Worm (Caenorhabditis elegans) whole organism, L4/young adult: ENCODE results near the gene pigb-1.

Experiments used
- W03F9.2 ChIP-seq: fragments of 150-350 bp; optimal IDR thresholded peaks from 2 replicates; lab custom pipeline; 2014; ENCODE audit warnings: missing biosample characterization, missing genetic modification characterization
- dao-5 ChIP-seq: sonication (generic microtip); optimal IDR thresholded peaks from 2 replicates; lab custom pipeline; 2016; ENCODE audit warnings: missing genotype, missing genetic modification characterization, moderate library complexity, missing compliant biosample characterization
- him-1 ChIP-seq: sonication (generic microtip); optimal IDR thresholded peaks from 2 replicates; lab custom pipeline; 2016; ENCODE audit warnings: missing genotype, missing genetic modification reagents, missing genetic modification characterization, missing compliant biosample characterization

DNA sequence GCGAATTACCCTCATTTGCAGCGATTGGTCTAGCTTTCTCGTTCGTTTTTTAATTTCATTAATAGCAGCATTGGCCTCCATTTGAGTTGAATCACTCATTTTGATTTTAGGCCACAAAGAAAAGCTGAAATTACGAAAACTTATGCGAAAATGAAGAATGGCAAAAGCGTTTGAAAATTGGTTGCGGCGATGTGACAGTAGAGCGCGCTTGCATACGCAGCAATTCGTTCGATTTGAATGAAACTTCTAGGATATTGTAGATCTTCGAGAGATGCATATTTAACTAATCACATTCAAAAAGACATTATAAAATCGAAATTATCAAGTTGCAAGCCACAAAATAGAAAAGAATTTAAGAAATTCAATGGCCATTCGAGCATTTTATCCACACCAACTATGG is 33.2 kb downstream of the pigb-1 start, which contains the start of gene ulp-2:
- TF ChIP-seq W03F9.2 (tag; lab: Kevin White, UChicago) (no peak), him-1 (tag; lab: Kevin White, UChicago) (no peak), dao-5 (tag; lab: Kevin White, UChicago) (no peak)
